Worm (Caenorhabditis elegans) whole organism, L1 larva: ENCODE data around the gene grk-2.

Source experiments
- ama-1 ChIP-seq: fragments of 150-350 bp; optimal IDR thresholded peaks from 2 replicates; lab custom pipeline; 2014
- blmp-1 ChIP-seq: fragments of 150-350 bp; optimal IDR thresholded peaks from 2 replicates; lab custom pipeline; 2014; ENCODE audit warnings: missing biosample characterization, missing genetic modification characterization
- fkh-10 ChIP-seq: sonication (generic microtip); optimal IDR thresholded peaks from 2 replicates; lab custom pipeline; 2017; ENCODE audit warnings: missing biosample characterization, missing genetic modification reagents, missing genetic modification characterization
- mep-1 ChIP-seq: fragments of 150-350 bp; optimal IDR thresholded peaks from 2 replicates; lab custom pipeline; 2014; ENCODE audit warnings: missing biosample characterization, missing genetic modification characterization
- nhr-77 ChIP-seq: fragments of 150-350 bp; optimal IDR thresholded peaks from 2 replicates; lab custom pipeline; 2014; ENCODE audit warnings: missing biosample characterization, missing genetic modification characterization
- pag-3 ChIP-seq: sonication (generic microtip); optimal IDR thresholded peaks from 2 replicates; lab custom pipeline; 2017; ENCODE audit warnings: missing genetic modification characterization, mild to moderate bottlenecking, missing compliant biosample characterization, antibody characterized with exemption, borderline replicate concordance; ENCODE audit not compliant: insufficient read depth
- snpc-4 ChIP-seq: fragments of 150-350 bp; optimal IDR thresholded peaks from 2 replicates; lab custom pipeline; 2014; ENCODE audit warnings: missing biosample characterization, missing genetic modification characterization

- TF ChIP-seq blmp-1 (tag; lab: Kevin White, UChicago) (peak; percentile 92), nhr-77 (no peak), pag-3 (no peak), ama-1 (no peak), snpc-4 (tag; lab: Kevin White, UChicago) (no peak), mep-1 (tag; lab: Kevin White, UChicago) (no peak), fkh-10 (GFP tag; lab: Kevin White, UChicago) (no peak)
Observed at ce11 chrIII:650539-650938, 25.4 kb upstream of the grk-2 start.
